Fruit fly (Drosophila melanogaster) whole organism, embryonic: ENCODE measurements around the gene Ykt6.

ENCODE experiments used
- ATbp ChIP-seq: fragments of 200-800 bp; sonication (Bioruptor generic); optimal IDR thresholded peaks from 2 replicates; lab custom pipeline; 2017; ENCODE audit warnings: missing biosample characterization, mild to moderate bottlenecking, missing genetic modification characterization, missing genetic modification reagents
- Awh ChIP-seq: fragments of 200-800 bp; sonication (Bioruptor generic); IDR thresholded peaks from 2 replicates; pipeline ENCODE4, ENCODE4 v1.3.6; 2022; ENCODE audit warnings: missing biosample characterization, missing genetic modification characterization
- CG10431 ChIP-seq: fragments of 200-800 bp; sonication (Bioruptor generic); optimal IDR thresholded peaks from 3 replicates; lab custom pipeline; 2018; ENCODE audit warnings: missing biosample characterization, mild to moderate bottlenecking, missing genetic modification characterization
- CG10979 ChIP-seq: fragments of 200-800 bp; sonication (Bioruptor generic); optimal IDR thresholded peaks from 2 replicates; lab custom pipeline; 2018; ENCODE audit warnings: missing biosample characterization, mild to moderate bottlenecking, missing genetic modification characterization, moderate library complexity
- CG11398 ChIP-seq: fragments of 200-800 bp; sonication (Bioruptor generic); optimal IDR thresholded peaks from 2 replicates; lab custom pipeline; 2016; ENCODE audit warnings: missing biosample characterization, missing genetic modification characterization
- CG11696 ChIP-seq: fragments of 200-800 bp; sonication (Bioruptor generic); IDR thresholded peaks from 2 replicates; pipeline ENCODE4 v1.3.6; 2022; ENCODE audit warnings: missing biosample characterization, missing genetic modification characterization
- CG1233 ChIP-seq: fragments of 200-800 bp; sonication (Bioruptor generic); optimal IDR thresholded peaks from 4 replicates; lab custom pipeline; 2018; ENCODE audit warnings: missing biosample characterization, mild to moderate bottlenecking, missing genetic modification characterization
- CG1603 ChIP-seq: fragments of 200-800 bp; sonication (Bioruptor generic); optimal IDR thresholded peaks from 2 replicates; lab custom pipeline; 2019; ENCODE audit warnings: missing biosample characterization, mild to moderate bottlenecking, missing genetic modification characterization, moderate library complexity
- CG17186 ChIP-seq: fragments of 200-800 bp; sonication (Bioruptor generic); optimal IDR thresholded peaks from 3 replicates; lab custom pipeline; 2017; ENCODE audit warnings: missing biosample characterization, missing genetic modification reagents, missing genetic modification characterization
- CG18599 ChIP-seq: fragments of 200-800 bp; sonication (Bioruptor generic); optimal IDR thresholded peaks from 3 replicates; lab custom pipeline; 2017; ENCODE audit warnings: missing biosample characterization, missing genetic modification characterization, mild to moderate bottlenecking, moderate library complexity, missing genetic modification reagents
- CG2875 ChIP-seq: fragments of 200-800 bp; sonication (Bioruptor generic); optimal IDR thresholded peaks from 2 replicates; lab custom pipeline; 2017; ENCODE audit warnings: missing biosample characterization, mild to moderate bottlenecking, missing genetic modification characterization, missing genetic modification reagents
- CG32772 ChIP-seq: fragments of 200-800 bp; sonication (Bioruptor generic); IDR thresholded peaks from 2 replicates; pipeline ENCODE4 v1.3.6; 2022; ENCODE audit warnings: missing biosample characterization, missing genetic modification characterization
- CG4328 ChIP-seq: fragments of 200-800 bp; sonication (Bioruptor generic); optimal IDR thresholded peaks from 3 replicates; lab custom pipeline; 2017; ENCODE audit warnings: missing biosample characterization, missing genetic modification reagents, missing genetic modification characterization
- CG7839 ChIP-seq: fragments of 200-800 bp; sonication (Bioruptor generic); optimal IDR thresholded peaks from 3 replicates; lab custom pipeline; 2018; ENCODE audit warnings: missing biosample characterization, mild to moderate bottlenecking, missing genetic modification characterization, moderate library complexity
- CG8290 ChIP-seq, 3 experiments: fragments of 200-800 bp; sonication (Bioruptor generic); optimal IDR thresholded peaks; 2 replicates each; lab custom pipeline; 2016 to 2019; ENCODE audit warnings: missing biosample characterization in 3 of 3, missing genetic modification characterization in 3 of 3, mild to moderate bottlenecking in 2 of 3, moderate library complexity in 1 of 3
- CG8924 ChIP-seq: fragments of 200-800 bp; optimal IDR thresholded peaks from 3 replicates; lab custom pipeline; 2019; ENCODE audit warnings: missing biosample characterization, mild to moderate bottlenecking, missing genetic modification characterization, moderate library complexity
- CG9876 ChIP-seq: fragments of 200-800 bp; sonication (Bioruptor generic); optimal IDR thresholded peaks from 2 replicates; lab custom pipeline; 2016; ENCODE audit warnings: missing biosample characterization, missing genetic modification characterization
- CTCF ChIP-seq: fragments of 200-800 bp; sonication (Bioruptor generic); optimal IDR thresholded peaks from 2 replicates; lab custom pipeline; 2017; ENCODE audit warnings: missing biosample characterization, mild to moderate bottlenecking, missing genetic modification characterization, moderate library complexity
- CoRest ChIP-seq: fragments of 200-800 bp; sonication (Bioruptor generic); optimal IDR thresholded peaks from 3 replicates; lab custom pipeline; 2018; ENCODE audit warnings: missing biosample characterization, mild to moderate bottlenecking, missing genetic modification characterization, moderate library complexity
- Dp ChIP-seq: fragments of 200-800 bp; sonication (Bioruptor generic); optimal IDR thresholded peaks from 2 replicates; lab custom pipeline; 2018; ENCODE audit warnings: missing biosample characterization, mild to moderate bottlenecking, missing genetic modification characterization, moderate library complexity
- E2f2 ChIP-seq: fragments of 200-800 bp; sonication (Bioruptor generic); IDR thresholded peaks from 2 replicates; pipeline ENCODE4 v1.3.6; 2022; ENCODE audit warnings: missing biosample characterization, missing genetic modification characterization
- Fer2 ChIP-seq: fragments of 200-800 bp; sonication (Bioruptor generic); optimal IDR thresholded peaks from 2 replicates; lab custom pipeline; 2018; ENCODE audit warnings: missing biosample characterization, mild to moderate bottlenecking, missing genetic modification characterization, moderate library complexity
- Hey ChIP-seq: fragments of 200-800 bp; sonication (Bioruptor generic); optimal IDR thresholded peaks from 3 replicates; lab custom pipeline; 2018; ENCODE audit warnings: missing biosample characterization, mild to moderate bottlenecking, missing genetic modification characterization
- Lhr ChIP-seq: fragments of 200-800 bp; sonication (Bioruptor generic); optimal IDR thresholded peaks from 3 replicates; lab custom pipeline; 2017; ENCODE audit warnings: mild to moderate bottlenecking, missing biosample characterization, missing genetic modification reagents, missing genetic modification characterization
- MESR4 ChIP-seq: fragments of 200-800 bp; sonication (Bioruptor generic); optimal IDR thresholded peaks from 2 replicates; lab custom pipeline; 2018; ENCODE audit warnings: missing biosample characterization, mild to moderate bottlenecking, missing genetic modification characterization, moderate library complexity
- Optix ChIP-seq: fragments of 200-800 bp; sonication (Bioruptor generic); IDR thresholded peaks from 3 replicates; pipeline ENCODE4 v1.3.6; 2022; ENCODE audit warnings: missing biosample characterization, missing genetic modification characterization
- Poxn ChIP-seq: fragments of 200-800 bp; sonication (Bioruptor generic); IDR thresholded peaks from 2 replicates; pipeline ENCODE4 v1.3.6; 2022; ENCODE audit warnings: missing biosample characterization, missing genetic modification characterization
- Sox102F ChIP-seq: fragments of 200-800 bp; sonication (Bioruptor generic); optimal IDR thresholded peaks from 2 replicates; lab custom pipeline; 2018; ENCODE audit warnings: missing biosample characterization, mild to moderate bottlenecking, missing genetic modification characterization, moderate library complexity
- ab ChIP-seq: fragments of 200-800 bp; sonication (Bioruptor generic); optimal IDR thresholded peaks from 2 replicates; lab custom pipeline; 2016; ENCODE audit warnings: missing biosample characterization, missing genetic modification characterization
- crp ChIP-seq, 2 experiments: fragments of 200-800 bp; sonication (Bioruptor generic); optimal IDR thresholded peaks; 2 replicates in 1 of 2; 3 replicates in 1 of 2; lab custom pipeline; 2017; ENCODE audit warnings: missing biosample characterization in 2 of 2, missing genetic modification characterization in 2 of 2, mild to moderate bottlenecking in 1 of 2, moderate library complexity in 1 of 2
- da ChIP-seq: fragments of 200-800 bp; sonication (Bioruptor generic); optimal IDR thresholded peaks from 2 replicates; lab custom pipeline; 2016; ENCODE audit warnings: missing biosample characterization, missing genetic modification characterization
- emc ChIP-seq: fragments of 200-800 bp; sonication (Bioruptor generic); optimal IDR thresholded peaks from 2 replicates; lab custom pipeline; 2016; ENCODE audit warnings: missing biosample characterization, missing genetic modification characterization
- eve ChIP-seq, 2 experiments: fragments of >200 bp; optimal IDR thresholded peaks; 2 replicates each; lab custom pipeline; 2017; ENCODE audit warnings: missing biosample characterization in 2 of 2, missing genetic modification characterization in 2 of 2
- kay ChIP-seq: fragments of 200-800 bp; sonication (Bioruptor generic); optimal IDR thresholded peaks from 2 replicates; lab custom pipeline; 2016; ENCODE audit warnings: missing biosample characterization, missing genetic modification characterization
- klu ChIP-seq: fragments of 200-800 bp; sonication (Bioruptor generic); IDR thresholded peaks from 2 replicates; pipeline ENCODE4 v1.3.6; 2022; ENCODE audit warnings: missing biosample characterization, missing genetic modification characterization
- nerfin-1 ChIP-seq: fragments of 200-800 bp; sonication (Bioruptor generic); optimal IDR thresholded peaks from 3 replicates; lab custom pipeline; 2019; ENCODE audit warnings: missing biosample characterization, mild to moderate bottlenecking, missing genetic modification characterization, moderate library complexity
- nerfin-2 ChIP-seq: fragments of 200-800 bp; sonication (Bioruptor generic); IDR thresholded peaks from 2 replicates; pipeline ENCODE4 v1.3.6; 2022; ENCODE audit warnings: missing biosample characterization, missing genetic modification characterization; ENCODE audit not compliant: partially characterized antibody
- oc ChIP-seq: fragments of 200-800 bp; sonication (Bioruptor generic); optimal IDR thresholded peaks from 2 replicates; lab custom pipeline; 2018; ENCODE audit warnings: missing biosample characterization, mild to moderate bottlenecking, missing genetic modification characterization, moderate library complexity
- odd ChIP-seq: fragments of 200-800 bp; sonication (Bioruptor generic); optimal IDR thresholded peaks from 2 replicates; lab custom pipeline; 2017; ENCODE audit warnings: missing biosample characterization, mild to moderate bottlenecking, missing genetic modification characterization
- pb ChIP-seq: fragments of 200-800 bp; sonication (Bioruptor generic); optimal IDR thresholded peaks from 3 replicates; lab custom pipeline; 2016; ENCODE audit warnings: missing biosample characterization, missing genetic modification characterization
- repo ChIP-seq: fragments of 200-800 bp; sonication (Bioruptor generic); optimal IDR thresholded peaks from 2 replicates; lab custom pipeline; 2016; ENCODE audit warnings: missing biosample characterization, missing genetic modification characterization
- sens-2 ChIP-seq: fragments of 200-800 bp; sonication (Bioruptor generic); IDR thresholded peaks from 2 replicates; pipeline ENCODE4 v1.3.6; 2022; ENCODE audit warnings: missing biosample characterization, missing genetic modification characterization
- seq ChIP-seq: fragments of 200-800 bp; sonication (Bioruptor generic); IDR thresholded peaks from 2 replicates; pipeline ENCODE4 v1.3.6; 2022; ENCODE audit warnings: missing biosample characterization, missing genetic modification characterization
- sob ChIP-seq: fragments of 200-800 bp; sonication (Bioruptor generic); IDR thresholded peaks from 2 replicates; pipeline ENCODE4 v1.3.6; 2022; ENCODE audit warnings: missing biosample characterization, missing genetic modification characterization
- stwl ChIP-seq: fragments of 200-800 bp; sonication (Bioruptor generic); optimal IDR thresholded peaks from 3 replicates; lab custom pipeline; 2018; ENCODE audit warnings: missing biosample characterization, mild to moderate bottlenecking, missing genetic modification characterization, moderate library complexity
- tgo ChIP-seq: fragments of 200-800 bp; sonication (Bioruptor generic); IDR thresholded peaks from 3 replicates; pipeline ENCODE4 v1.3.6; 2022; ENCODE audit warnings: missing biosample characterization, missing genetic modification characterization
- zen2 ChIP-seq: fragments of 200-800 bp; sonication (Bioruptor generic); IDR thresholded peaks from 3 replicates; pipeline ENCODE4 v1.3.6; 2022; ENCODE audit warnings: missing biosample characterization, missing genetic modification characterization; ENCODE audit not compliant: partially characterized antibody
- zf30C ChIP-seq: fragments of 200-800 bp; sonication (Bioruptor generic); optimal IDR thresholded peaks from 3 replicates; lab custom pipeline; 2018; ENCODE audit warnings: missing biosample characterization, mild to moderate bottlenecking, missing genetic modification characterization
- zfh1 ChIP-seq: fragments of 200-800 bp; sonication (Bioruptor generic); IDR thresholded peaks from 3 replicates; pipeline ENCODE4 v1.3.6; 2022; ENCODE audit warnings: missing biosample characterization, missing genetic modification characterization

The Ykt6 gene

DNA sequence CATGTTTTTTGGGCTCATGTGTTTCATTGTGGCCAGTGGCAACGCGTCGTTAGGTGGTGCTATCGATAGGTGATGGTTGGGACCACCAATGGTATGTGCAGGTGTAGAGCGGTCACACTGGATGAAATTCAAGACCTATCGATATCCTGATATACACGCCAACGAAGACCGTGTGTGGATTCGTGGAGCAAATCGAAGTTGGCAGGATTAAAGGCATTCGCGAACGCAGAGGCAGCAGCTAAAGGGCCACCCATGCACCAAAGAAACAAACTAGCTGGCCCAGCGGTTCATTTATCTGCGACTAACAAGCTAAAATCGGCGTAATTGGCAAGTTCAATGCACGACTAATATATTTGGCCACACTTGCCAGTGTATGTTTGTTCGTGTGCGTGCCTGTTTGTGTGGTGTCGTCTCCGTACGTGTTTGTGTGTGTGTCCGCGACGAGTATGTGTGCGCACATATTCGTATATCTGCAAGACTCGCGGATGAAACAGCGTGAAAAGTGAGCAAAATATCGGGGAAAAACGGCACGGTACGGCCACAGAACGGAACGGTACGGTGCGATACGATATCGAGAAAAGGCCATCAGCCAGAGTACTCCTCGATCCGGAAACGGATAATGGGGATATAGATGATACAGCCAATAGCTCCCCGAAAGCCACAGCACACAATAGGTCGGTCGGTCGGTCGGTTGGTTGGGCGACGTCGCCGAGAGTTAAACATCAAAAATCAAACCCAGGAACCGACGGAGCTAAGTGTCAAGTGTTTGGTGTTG is 15.8 kb downstream of the Ykt6 start, which contains the start of gene Ubr3 (continued):
- peak; percentile 71 for TF ChIP-seq CG1603 (tag; lab: Kevin White, UChicago)
- no peak for TF ChIP-seq sens-2
- TF ChIP-seq CG32772 (GFP tag; lab: Robert Waterston, UW) = no peak
- TF ChIP-seq zen2 (GFP tag; lab: Robert Waterston, UW) = no peak
- peak; percentile 22 for TF ChIP-seq nerfin-1
- TF ChIP-seq emc (GFP tag; lab: Kevin White, UChicago) = no peak
- peak; percentile 66 for TF ChIP-seq nerfin-2 (GFP tag; lab: Robert Waterston, UW)
- peak in 1 of 2 experiments; percentile 65 for TF ChIP-seq crp (GFP tag; optimal IDR thresholded peaks at IDR 0.05; lab: Kevin White, UChicago)
- no peak for TF ChIP-seq Awh (GFP tag; lab: Robert Waterston, UW)
- no peak for TF ChIP-seq Lhr (GFP tag; lab: Kevin White, UChicago)
- TF ChIP-seq zf30C (GFP tag; lab: Kevin White, UChicago) = no peak
- TF ChIP-seq eve (GFP tag; optimal IDR thresholded peaks at IDR 0.05; lab: Kevin White, UChicago) = no peak
- TF ChIP-seq repo (GFP tag; lab: Kevin White, UChicago) = no peak
- TF ChIP-seq CG8290 (GFP tag; optimal IDR thresholded peaks at IDR 0.05; lab: Kevin White, UChicago) = no peak
- TF ChIP-seq CG8290 (tag; optimal IDR thresholded peaks at IDR 0.05; lab: Kevin White, UChicago) = peak in 1 of 2 experiments; percentile 59
- peak; percentile 21 for TF ChIP-seq CG9876
- no peak for TF ChIP-seq Sox102F
- peak; percentile 17; the same call in 1 of the 2 replicates for TF ChIP-seq E2f2 (GFP tag; lab: Robert Waterston, UW)
- TF ChIP-seq CTCF = no peak
- no peak for TF ChIP-seq CoRest (tag; lab: Kevin White, UChicago)
- TF ChIP-seq CG17186 (GFP tag; lab: Kevin White, UChicago) = peak; percentile 41
- no peak for TF ChIP-seq klu (GFP tag; lab: Robert Waterston, UW)
- no peak for TF ChIP-seq CG11696
- TF ChIP-seq CG4328 (GFP tag; lab: Kevin White, UChicago) = no peak
- no peak for TF ChIP-seq seq (GFP tag; lab: Robert Waterston, UW)
- peak; percentile 19 for TF ChIP-seq CG8924
- TF ChIP-seq Poxn (GFP tag; lab: Robert Waterston, UW) = no peak
- TF ChIP-seq odd (GFP tag; lab: Kevin White, UChicago) = no peak
- no peak for TF ChIP-seq da (GFP tag; lab: Kevin White, UChicago)
- no peak for TF ChIP-seq kay (GFP tag; lab: Kevin White, UChicago)
- no peak for TF ChIP-seq zfh1 (GFP tag; lab: Robert Waterston, UW)
- no peak for TF ChIP-seq Optix (GFP tag; lab: Robert Waterston, UW)
- TF ChIP-seq CG10979 (tag; lab: Kevin White, UChicago) = no peak
- no peak for TF ChIP-seq CG10431 (GFP tag; lab: Kevin White, UChicago)
- TF ChIP-seq ab (GFP tag; lab: Kevin White, UChicago) = no peak
- TF ChIP-seq Hey (tag; lab: Kevin White, UChicago) = no peak
- no peak for TF ChIP-seq ATbp (GFP tag; lab: Kevin White, UChicago)
- TF ChIP-seq Dp (GFP tag; lab: Kevin White, UChicago) = peak; percentile 8
- TF ChIP-seq CG7839 (tag; lab: Kevin White, UChicago) = peak; percentile 5
- no peak for TF ChIP-seq CG1233 (GFP tag; lab: Kevin White, UChicago)
- peak; percentile 36 for TF ChIP-seq CG18599 (GFP tag; lab: Kevin White, UChicago)
- TF ChIP-seq tgo (GFP tag; lab: Robert Waterston, UW) = no peak
- no peak for TF ChIP-seq CG2875 (GFP tag; lab: Kevin White, UChicago)
- no peak for TF ChIP-seq sob (GFP tag; lab: Robert Waterston, UW)
- peak; percentile 72 for TF ChIP-seq MESR4 (GFP tag; lab: Kevin White, UChicago)
- peak; percentile 68 for TF ChIP-seq stwl (tag; lab: Kevin White, UChicago)
- peak; percentile 4 for TF ChIP-seq CG11398
- TF ChIP-seq Fer2 (tag; lab: Kevin White, UChicago) = no peak
- no peak for TF ChIP-seq pb (GFP tag; lab: Kevin White, UChicago)
- no peak for TF ChIP-seq oc
